Worm (Caenorhabditis elegans) whole organism, midembryonic: Measurements from ENCODE around the gene Y62E10A.3.

Experiments used
- T22C8.4 ChIP-seq: fragments of 200-800 bp; sonication (Bioruptor generic); IDR thresholded peaks from 2 replicates; pipeline ENCODE4 v1.3.6; 2022; ENCODE audit warnings: missing genetic modification characterization, missing compliant biosample characterization
- cog-1 ChIP-seq: sonication (generic microtip); optimal IDR thresholded peaks from 2 replicates; lab custom pipeline; 2016; ENCODE audit warnings: missing genetic modification characterization, missing compliant biosample characterization
- flt-1 ChIP-seq: fragments of 200-800 bp; sonication (Bioruptor generic); IDR thresholded peaks from 2 replicates; pipeline ENCODE4 v1.3.6; 2022; ENCODE audit warnings: missing genetic modification characterization, missing compliant biosample characterization
- klf-2 ChIP-seq: fragments of 200-800 bp; sonication (Bioruptor generic); conservative IDR thresholded peaks from 2 replicates; pipeline ENCODE4 v1.3.6; 2022; ENCODE audit warnings: missing genetic modification reagents, missing genetic modification characterization, missing compliant biosample characterization
- ref-1 ChIP-seq: fragments of 200-800 bp; sonication (Bioruptor generic); conservative IDR thresholded peaks from 2 replicates; pipeline ENCODE4 v1.3.6; 2022; ENCODE audit warnings: missing genetic modification reagents, missing genetic modification characterization, missing compliant biosample characterization
- ztf-23 ChIP-seq: fragments of 200-800 bp; sonication (Bioruptor generic); IDR thresholded peaks from 2 replicates; pipeline ENCODE4 v1.3.6; 2022; ENCODE audit warnings: missing genetic modification reagents, missing genetic modification characterization, missing compliant biosample characterization

ce11 chrIV:13364869-13365268, 4.8 kb upstream of the Y62E10A.3 start, which contains the start of gene srsx-25:
- TF ChIP-seq ztf-23 (GFP tag; lab: Robert Waterston, UW) = no peak
- TF ChIP-seq T22C8.4 (GFP tag; lab: Robert Waterston, UW) = no peak
- TF ChIP-seq flt-1 (GFP tag; lab: Robert Waterston, UW) = no peak
- TF ChIP-seq klf-2 (GFP tag; lab: Robert Waterston, UW) = no peak
- no peak for TF ChIP-seq cog-1 (tag; lab: Kevin White, UChicago)
- TF ChIP-seq ref-1 (GFP tag; lab: Robert Waterston, UW) = no peak
